Worm (Caenorhabditis elegans): ENCODE measurements around the gene tig-3.

ce11 chrII:15232705-15233104, 18.9 kb downstream of the tig-3 start, which contains the start of gene Y46E12BL.2:
- peak; percentile 51 for TF ChIP-seq R02D3.7 (tag; optimal IDR thresholded peaks at IDR 0.05)
- TF ChIP-seq nhr-237 (tag; optimal IDR thresholded peaks at IDR 0.05): no peak
- TF ChIP-seq egl-27 (tag; optimal IDR thresholded peaks at IDR 0.05): no peak
